Worm (Caenorhabditis elegans) whole organism, young adult: ENCODE measurements around the gene madd-2.

Experiments
- K11D2.4 ChIP-seq: fragments of 200-800 bp; sonication (Bioruptor generic); IDR thresholded peaks from 2 replicates; pipeline ENCODE4 v1.3.6; 2022; ENCODE audit warnings: missing genetic modification reagents, missing genetic modification characterization, missing compliant biosample characterization
- ama-1 ChIP-seq, 3 experiments: fragments of 150-350 bp in 1 of 3; sonication (generic microtip) in 2 of 3; optimal IDR thresholded peaks; 2 replicates each; lab custom pipeline; 2014 to 2018; ENCODE audit warnings: missing biosample characterization in 2 of 3, missing genetic modification characterization in 2 of 3, missing genetic modification reagents in 2 of 3
- ceh-91 ChIP-seq: fragments of 200-800 bp; sonication (Bioruptor generic); IDR thresholded peaks from 2 replicates; pipeline ENCODE4 v1.3.6; 2022; ENCODE audit warnings: missing genetic modification reagents, missing genetic modification characterization, missing compliant biosample characterization
- him-1 ChIP-seq: sonication (generic microtip); optimal IDR thresholded peaks from 2 replicates; lab custom pipeline; 2016; ENCODE audit warnings: missing genotype, missing genetic modification reagents, missing genetic modification characterization, missing compliant biosample characterization
- somi-1 ChIP-seq: fragments of 200-800 bp; sonication (Bioruptor generic); optimal IDR thresholded peaks from 2 replicates; lab custom pipeline; 2018; ENCODE audit warnings: mild to moderate bottlenecking, missing genetic modification characterization, missing compliant biosample characterization
- tbx-9 ChIP-seq: sonication (generic microtip); optimal IDR thresholded peaks from 2 replicates; lab custom pipeline; 2016; ENCODE audit warnings: borderline replicate concordance, missing genetic modification characterization, inconsistent platforms, missing compliant biosample characterization
- unc-130 ChIP-seq: sonication (generic microtip); optimal IDR thresholded peaks from 2 replicates; lab custom pipeline; 2016; ENCODE audit warnings: missing genetic modification reagents, missing genetic modification characterization, missing compliant biosample characterization

ce11 chrV:1195995-1196394 is 39.3 kb downstream of the madd-2 start, which contains the start of the genes wrb-1 and Y50D4A.4:
- TF ChIP-seq ama-1 (optimal IDR thresholded peaks at IDR 0.05; lab: Kevin White, UChicago), result no peak
- no peak for TF ChIP-seq ama-1 (GFP tag; optimal IDR thresholded peaks at IDR 0.05; lab: Kevin White, UChicago)
- TF ChIP-seq unc-130 (GFP tag; lab: Kevin White, UChicago), result no peak
- no peak for TF ChIP-seq him-1
- TF ChIP-seq ceh-91, result no peak
- TF ChIP-seq somi-1, result no peak
- TF ChIP-seq K11D2.4, result no peak
- TF ChIP-seq tbx-9, result no peak
